Worm (Caenorhabditis elegans): ENCODE data around the gene tag-278.

Gene tag-278

DNA sequence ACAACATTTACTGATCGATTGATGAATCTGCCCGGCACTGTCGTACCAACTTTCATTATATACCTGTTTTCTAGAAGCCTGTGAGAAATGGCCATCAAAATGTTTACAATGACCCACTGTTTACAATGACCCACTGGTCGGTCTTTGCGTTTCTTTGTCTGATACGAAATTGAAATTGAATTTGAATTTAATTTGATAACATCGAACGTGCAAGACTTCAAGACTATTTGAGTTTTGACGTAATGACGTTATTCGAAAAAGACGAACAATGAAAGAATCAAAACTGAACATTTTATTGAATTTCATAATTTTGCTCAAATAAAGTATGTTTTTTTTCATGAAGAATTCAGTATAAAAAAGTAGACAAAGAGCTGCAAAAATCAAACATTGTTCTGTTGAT, 17.0 kb downstream of the tag-278 start, which contains the start of gene C02F12.5:
C02F12.5 (minus strand) TSS at position 101 of the 400 bp plus-strand sequence.
- no peak for TF ChIP-seq sea-2 (GFP tag; IDR thresholded peaks at IDR 0.05)
- no peak for TF ChIP-seq snpc-1.1 (tag; optimal IDR thresholded peaks at IDR 0.05; ENCODE audit: insufficient read depth)
- TF ChIP-seq ekl-4 (GFP tag; IDR thresholded peaks at IDR 0.05), result no peak
- TF ChIP-seq F57A8.1 (GFP tag; optimal IDR thresholded peaks at IDR 0.05), result no peak
- no peak for TF ChIP-seq F39B2.1 (GFP tag; IDR thresholded peaks at IDR 0.05)
- no peak for TF ChIP-seq F23B12.7 (tag; optimal IDR thresholded peaks at IDR 0.05; ENCODE audit: insufficient read depth)
- TF ChIP-seq lin-35 (GFP tag; optimal IDR thresholded peaks at IDR 0.05), result no peak
- TF ChIP-seq repo-1 (tag; optimal IDR thresholded peaks at IDR 0.05), result no peak
- no peak for TF ChIP-seq attf-6 (GFP tag; IDR thresholded peaks at IDR 0.05)

DNA sequence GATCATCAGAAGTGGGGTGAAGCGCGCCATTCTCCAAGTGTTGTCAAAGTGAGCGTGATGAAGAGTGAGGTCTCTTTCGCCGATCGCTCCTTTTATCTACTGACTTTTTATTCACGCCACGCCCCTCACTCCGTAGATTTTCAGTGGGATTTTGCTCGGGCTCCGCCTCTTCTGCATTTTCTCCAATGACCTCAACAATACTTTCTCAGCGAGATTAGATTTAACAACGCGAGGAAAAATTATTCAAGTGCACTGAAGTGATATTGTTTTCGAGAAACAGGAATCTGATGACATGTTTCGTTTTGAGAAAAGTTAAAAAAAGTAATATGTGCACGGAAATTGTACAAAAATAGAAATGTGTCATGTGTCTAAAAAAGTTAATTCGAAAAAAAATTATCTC, 20.2 kb downstream of the tag-278 start, which contains the start of gene snet-1:
snet-1 (minus strand) TSS at position 101 of the 400 bp plus-strand sequence.
- TF ChIP-seq hrde-1 (tag; optimal IDR thresholded peaks at IDR 0.05; ENCODE audit: borderline replicate concordance) (no peak), nhr-120 (GFP tag; IDR thresholded peaks at IDR 0.05) (no peak), gei-17 (GFP tag; optimal IDR thresholded peaks at IDR 0.05) (no peak), lin-54 (GFP tag; optimal IDR thresholded peaks at IDR 0.05) (no peak), ztf-26 (tag; optimal IDR thresholded peaks at IDR 0.05) (no peak), F23B12.7 (tag; optimal IDR thresholded peaks at IDR 0.05; ENCODE audit: insufficient read depth) (no peak), attf-6 (GFP tag; IDR thresholded peaks at IDR 0.05) (no peak), sdz-38 (tag; optimal IDR thresholded peaks at IDR 0.05) (no peak), efl-1 (GFP tag; optimal IDR thresholded peaks at IDR 0.05) (no peak), egrh-3 (GFP tag; IDR thresholded peaks at IDR 0.05) (no peak), athp-1 (tag; optimal IDR thresholded peaks at IDR 0.05) (no peak), bed-2 (GFP tag; IDR thresholded peaks at IDR 0.05) (no peak), ZK185.1 (tag; optimal IDR thresholded peaks at IDR 0.05; ENCODE audit: poor library complexity, severe bottlenecking) (no peak), aptf-3 (GFP tag; IDR thresholded peaks at IDR 0.05) (no peak), Y79H2A.3 (GFP tag; conservative IDR thresholded peaks at IDR 0.05) (no peak), bed-1 (GFP tag; IDR thresholded peaks at IDR 0.05) (no peak), dpl-1 (GFP tag; optimal IDR thresholded peaks at IDR 0.05) (no peak)

ce11 chrX:3659192-3659591, 29.8 kb downstream of the tag-278 start, which contains the start of gene R11G1.1:
R11G1.1 (plus strand) TSS chrX:3659492.
- TF ChIP-seq snpc-1.1 (tag; optimal IDR thresholded peaks at IDR 0.05; ENCODE audit: insufficient read depth) (no peak), K12H6.12 (tag; optimal IDR thresholded peaks at IDR 0.05) (no peak), lin-35 (GFP tag; optimal IDR thresholded peaks at IDR 0.05) (no peak)

DNA sequence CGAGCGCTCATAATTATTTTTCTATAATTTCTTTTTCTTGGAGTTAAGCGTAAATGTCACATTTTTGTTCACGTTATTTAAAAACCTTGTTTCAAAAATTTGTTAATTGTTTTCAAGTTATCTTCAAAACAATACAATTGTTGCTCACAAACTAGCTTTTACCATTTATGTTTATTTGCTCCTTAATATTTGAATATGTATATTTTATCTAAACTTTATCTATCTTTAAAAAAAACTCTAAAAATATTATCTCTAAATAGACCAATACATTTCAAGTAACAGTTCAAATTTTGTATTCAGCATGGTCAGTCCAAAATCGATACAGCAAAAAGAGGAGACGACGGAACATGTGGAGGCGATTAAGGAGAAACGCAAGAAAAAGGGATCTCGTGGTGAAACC, 33.0 kb downstream of the tag-278 start, which contains the start of gene R11G1.7:
R11G1.7 (plus strand) TSS at position 301 of the 400 bp plus-strand sequence.
- TF ChIP-seq lir-1 (GFP tag; conservative IDR thresholded peaks at IDR 0.05), result no peak
- no peak for TF ChIP-seq Y95B8A.8 (GFP tag; IDR thresholded peaks at IDR 0.05)
- no peak for TF ChIP-seq let-607 (tag; optimal IDR thresholded peaks at IDR 0.05)
- no peak for TF ChIP-seq cebp-1 (GFP tag; IDR thresholded peaks at IDR 0.05)
- no peak for TF ChIP-seq cebp-1 (tag; optimal IDR thresholded peaks at IDR 0.05)

DNA sequence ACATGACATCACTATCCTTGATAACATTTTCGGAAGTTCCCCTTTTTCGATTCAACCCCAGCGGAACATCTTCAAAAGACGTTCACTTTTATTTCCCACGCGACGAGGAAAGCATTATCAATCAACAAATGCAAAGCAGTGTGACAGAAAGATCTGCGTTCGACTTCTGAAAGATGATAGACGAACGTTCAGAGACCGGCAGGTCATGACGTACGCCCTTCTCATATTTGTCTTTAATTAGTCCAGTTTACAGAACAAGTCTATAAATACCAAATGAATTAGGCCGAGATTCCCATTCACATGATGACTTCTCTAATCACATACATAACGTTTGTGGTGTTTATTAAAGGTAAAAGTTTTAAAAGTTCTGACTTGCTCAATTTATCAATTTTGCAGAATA, 34.4 kb downstream of the tag-278 start, which contains the start of gene R11G1.11:
R11G1.11 (plus strand) TSS at position 301 of the 400 bp plus-strand sequence.
- no peak for TF ChIP-seq efl-1 (GFP tag; optimal IDR thresholded peaks at IDR 0.05)
- no peak for TF ChIP-seq T26A5.8 (tag; optimal IDR thresholded peaks at IDR 0.05)
- TF ChIP-seq atf-7 (tag; optimal IDR thresholded peaks at IDR 0.05), result no peak
- TF ChIP-seq somi-1 (GFP tag; optimal IDR thresholded peaks at IDR 0.05), result no peak
- TF ChIP-seq F39B2.1 (GFP tag; IDR thresholded peaks at IDR 0.05), result no peak
- no peak for TF ChIP-seq ztf-6 (GFP tag; IDR thresholded peaks at IDR 0.05)
- TF ChIP-seq lsl-1 (GFP tag; optimal IDR thresholded peaks at IDR 0.05), result no peak
- no peak for TF ChIP-seq snpc-3.4 (tag; optimal IDR thresholded peaks at IDR 0.05)
- no peak for TF ChIP-seq F49E8.2 (tag; optimal IDR thresholded peaks at IDR 0.05; ENCODE audit: insufficient read depth)
- no peak for TF ChIP-seq ceh-79 (tag; optimal IDR thresholded peaks at IDR 0.05)
- TF ChIP-seq nfya-2 (GFP tag; IDR thresholded peaks at IDR 0.05), result no peak
- no peak for TF ChIP-seq him-1 (tag; optimal IDR thresholded peaks at IDR 0.05)
- TF ChIP-seq ama-1 (optimal IDR thresholded peaks at IDR 0.05), result no peak
- no peak for TF ChIP-seq ama-1 (GFP tag; optimal IDR thresholded peaks at IDR 0.05)
- no peak for TF ChIP-seq lin-54 (GFP tag; optimal IDR thresholded peaks at IDR 0.05)

All from whole organism, young adult.